Worm (Caenorhabditis elegans): ENCODE data around the gene F10E7.9.
A peak's percentile ranks its signal among the peaks of the same experiment; 100 is the strongest.

The F10E7.9 gene

ce11 chrII:7139064-7139463 lies 29.2 kb upstream of the F10E7.9 start:
- TF ChIP-seq atf-7 (tag; optimal IDR thresholded peaks at IDR 0.05) (no peak), B0019.2 (GFP tag; conservative IDR thresholded peaks at IDR 0.05) (no peak), nhr-80 (tag; optimal IDR thresholded peaks at IDR 0.05) (peak; percentile 28), madf-3 (GFP tag; IDR thresholded peaks at IDR 0.05) (no peak), ZK185.1 (tag; optimal IDR thresholded peaks at IDR 0.05; ENCODE audit: poor library complexity, severe bottlenecking) (no peak)

ce11 chrII:7131871-7132693 lies 22.2 kb upstream of the F10E7.9 start, which contains the start of the genes T07F8.4 and gld-3:
TSS of gene T07F8.4 (minus strand) at chrII:7132032.
TSS of gene gld-3 (plus strand) at chrII:7132643.
- no peak for TF ChIP-seq mcd-1 (GFP tag; IDR thresholded peaks at IDR 0.05)
- peak; percentile 58 for TF ChIP-seq F49E8.2 (tag; optimal IDR thresholded peaks at IDR 0.05; ENCODE audit: insufficient read depth)
- peak; percentile 72 for TF ChIP-seq D2030.7 (GFP tag; IDR thresholded peaks at IDR 0.05)
- TF ChIP-seq F10E7.11 (tag; optimal IDR thresholded peaks at IDR 0.05), result no peak
- TF ChIP-seq Y95B8A.8 (GFP tag; IDR thresholded peaks at IDR 0.05), result 0 out of 2 replicates have a peak, but pooled peaks have one; percentile 37
- no peak for TF ChIP-seq B0019.2 (GFP tag; conservative IDR thresholded peaks at IDR 0.05)
- TF ChIP-seq xnd-1 (tag; optimal IDR thresholded peaks at IDR 0.05), result peak; percentile 85
- TF ChIP-seq dpl-1 (GFP tag; optimal IDR thresholded peaks at IDR 0.05), result peak; percentile 29
- no peak for TF ChIP-seq let-526 (GFP tag; IDR thresholded peaks at IDR 0.05)
- no peak for TF ChIP-seq hlh-12 (tag; optimal IDR thresholded peaks at IDR 0.05)
- TF ChIP-seq ztf-22 (GFP tag; optimal IDR thresholded peaks at IDR 0.05), result no peak
- no peak for TF ChIP-seq snpc-4 (GFP tag; optimal IDR thresholded peaks at IDR 0.05)
- TF ChIP-seq snpc-4 (tag; optimal IDR thresholded peaks at IDR 0.05), result peak in 2 of 4 experiments; percentile 15 to 32
- peak; percentile 93 for TF ChIP-seq madf-6 (GFP tag; IDR thresholded peaks at IDR 0.05)
- peak; percentile 96 for TF ChIP-seq lsl-1 (GFP tag; optimal IDR thresholded peaks at IDR 0.05)
- peak; percentile 71 for TF ChIP-seq lin-54 (GFP tag; optimal IDR thresholded peaks at IDR 0.05)
- peak; percentile 80 for TF ChIP-seq ceh-91 (GFP tag; IDR thresholded peaks at IDR 0.05)
- peak; percentile 87 for TF ChIP-seq F33H1.4 (GFP tag; IDR thresholded peaks at IDR 0.05)
- TF ChIP-seq ztf-6 (GFP tag; IDR thresholded peaks at IDR 0.05), result no peak
- no peak for TF ChIP-seq Y56A3A.18 (GFP tag; IDR thresholded peaks at IDR 0.05)
- peak; percentile 35 for TF ChIP-seq ztf-18 (tag; optimal IDR thresholded peaks at IDR 0.05)
- TF ChIP-seq snpc-3.4 (tag; optimal IDR thresholded peaks at IDR 0.05), result peak; percentile 24
- TF ChIP-seq C06A6.2 (GFP tag; conservative IDR thresholded peaks at IDR 0.05), result no peak
- peak; percentile 82 for TF ChIP-seq efl-1 (GFP tag; optimal IDR thresholded peaks at IDR 0.05)
- TF ChIP-seq dox-1 (GFP tag; IDR thresholded peaks at IDR 0.05), result peak; percentile 69
- no peak for TF ChIP-seq egrh-3 (GFP tag; IDR thresholded peaks at IDR 0.05)
- TF ChIP-seq rpc-1 (optimal IDR thresholded peaks at IDR 0.05), result no peak
- TF ChIP-seq rpc-1 (tag; optimal IDR thresholded peaks at IDR 0.05), result no peak
- TF ChIP-seq F57C9.4 (tag; optimal IDR thresholded peaks at IDR 0.05), result no peak
- TF ChIP-seq ekl-4 (GFP tag; IDR thresholded peaks at IDR 0.05), result 0 out of 2 replicates have a peak, but pooled peaks have one; percentile 28
- TF ChIP-seq him-1 (tag; optimal IDR thresholded peaks at IDR 0.05), result peak; percentile 24
- 0 out of 2 replicates have a peak, but pooled peaks have one; percentile 4 for TF ChIP-seq ztf-28 (GFP tag; IDR thresholded peaks at IDR 0.05)
- TF ChIP-seq nhr-80 (tag; optimal IDR thresholded peaks at IDR 0.05), result no peak
- no peak for TF ChIP-seq cebp-2 (GFP tag; IDR thresholded peaks at IDR 0.05)
- no peak for TF ChIP-seq Y53F4B.3 (GFP tag; IDR thresholded peaks at IDR 0.05)
- no peak for TF ChIP-seq akir-1 (GFP tag; optimal IDR thresholded peaks at IDR 0.05)
- peak; percentile 81 for TF ChIP-seq madf-8 (GFP tag; conservative IDR thresholded peaks at IDR 0.05)

Data from whole organism, young adult.